Fruit fly (Drosophila melanogaster): Measurements from ENCODE around the gene CG1638.

DNA sequence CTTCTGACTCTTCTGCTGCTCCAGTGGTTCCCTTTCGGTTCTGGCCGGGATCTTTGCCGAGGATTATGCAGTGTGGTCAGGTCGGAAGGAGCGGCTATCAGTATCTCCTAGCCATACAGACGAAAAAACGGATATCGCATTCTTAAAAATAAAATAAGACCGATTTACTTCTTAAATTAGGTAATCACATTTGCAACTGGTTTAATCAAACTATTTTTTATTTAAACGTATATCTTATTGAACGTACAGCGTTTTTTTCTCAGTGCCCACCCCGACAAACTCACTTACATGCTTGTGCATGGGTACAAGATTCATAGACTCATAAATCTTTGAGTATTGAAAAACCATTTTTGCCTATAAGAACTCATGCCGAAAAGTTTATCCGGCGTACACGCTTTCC, 35.9 kb downstream of the CG1638 start:
- TF ChIP-seq CG5204 (GFP tag; optimal IDR thresholded peaks at IDR 0.05), result no peak
- no peak for TF ChIP-seq cic (GFP tag; optimal IDR thresholded peaks at IDR 0.05)

Measured in whole organism, adult.